Fruit fly (Drosophila melanogaster) whole organism, adult: Measurements from ENCODE around the gene Fdx1.

Experiments
- CG33017 ChIP-seq: fragments of 200-800 bp; sonication (Bioruptor generic); optimal IDR thresholded peaks from 2 replicates; lab custom pipeline; 2018; ENCODE audit warnings: missing biosample characterization, mild to moderate bottlenecking, missing genetic modification characterization, moderate library complexity
- CG5204 ChIP-seq: fragments of 200-800 bp; sonication (Bioruptor generic); optimal IDR thresholded peaks from 2 replicates; lab custom pipeline; 2016; ENCODE audit warnings: missing biosample characterization, missing genetic modification characterization
- CG7045 ChIP-seq: fragments of 200-800 bp; sonication (Bioruptor generic); optimal IDR thresholded peaks from 2 replicates; lab custom pipeline; 2017; ENCODE audit warnings: missing biosample characterization, mild to moderate bottlenecking, missing genetic modification characterization
- CG7101 ChIP-seq: fragments of 200-800 bp; sonication (Bioruptor generic); optimal IDR thresholded peaks from 2 replicates; lab custom pipeline; 2018; ENCODE audit warnings: missing biosample characterization, mild to moderate bottlenecking, missing genetic modification characterization, moderate library complexity
- Clk ChIP-seq: fragments of 200-800 bp; sonication (Bioruptor generic); optimal IDR thresholded peaks from 2 replicates; lab custom pipeline; 2017; ENCODE audit warnings: missing biosample characterization, missing genetic modification characterization
- Crg-1 ChIP-seq: fragments of 200-800 bp; sonication (Bioruptor generic); optimal IDR thresholded peaks from 2 replicates; lab custom pipeline; 2016; ENCODE audit warnings: missing biosample characterization, missing genetic modification characterization
- Hr96 ChIP-seq: fragments of 200-800 bp; sonication (Bioruptor generic); optimal IDR thresholded peaks from 2 replicates; lab custom pipeline; 2016; ENCODE audit warnings: missing biosample characterization, missing genetic modification characterization
- Mnt ChIP-seq: fragments of 200-800 bp; sonication (Bioruptor generic); optimal IDR thresholded peaks from 2 replicates; lab custom pipeline; 2016; ENCODE audit warnings: missing biosample characterization, mild to moderate bottlenecking, missing genetic modification characterization
- cic ChIP-seq: fragments of 200-800 bp; sonication (Bioruptor generic); optimal IDR thresholded peaks from 2 replicates; lab custom pipeline; 2017; ENCODE audit warnings: missing biosample characterization, mild to moderate bottlenecking, missing genetic modification characterization, moderate library complexity
- kay ChIP-seq: fragments of 200-800 bp; sonication (Bioruptor generic); peaks from one replicate; lab custom pipeline; 2016; ENCODE audit warnings: missing biosample characterization, missing genetic modification characterization, borderline replicate concordance
- ovo ChIP-seq: fragments of 200-800 bp; sonication (Bioruptor generic); optimal IDR thresholded peaks from 2 replicates; lab custom pipeline; 2016; ENCODE audit warnings: missing biosample characterization, missing genetic modification characterization
- pad ChIP-seq: fragments of 200-800 bp; sonication (Bioruptor generic); optimal IDR thresholded peaks from 3 replicates; lab custom pipeline; 2017; ENCODE audit warnings: missing biosample characterization, missing genetic modification characterization, mild to moderate bottlenecking, moderate library complexity, missing genetic modification reagents
- toe ChIP-seq: fragments of 200-800 bp; sonication (Bioruptor generic); optimal IDR thresholded peaks from 2 replicates; lab custom pipeline; 2016; ENCODE audit warnings: missing biosample characterization, missing genetic modification characterization

DNA sequence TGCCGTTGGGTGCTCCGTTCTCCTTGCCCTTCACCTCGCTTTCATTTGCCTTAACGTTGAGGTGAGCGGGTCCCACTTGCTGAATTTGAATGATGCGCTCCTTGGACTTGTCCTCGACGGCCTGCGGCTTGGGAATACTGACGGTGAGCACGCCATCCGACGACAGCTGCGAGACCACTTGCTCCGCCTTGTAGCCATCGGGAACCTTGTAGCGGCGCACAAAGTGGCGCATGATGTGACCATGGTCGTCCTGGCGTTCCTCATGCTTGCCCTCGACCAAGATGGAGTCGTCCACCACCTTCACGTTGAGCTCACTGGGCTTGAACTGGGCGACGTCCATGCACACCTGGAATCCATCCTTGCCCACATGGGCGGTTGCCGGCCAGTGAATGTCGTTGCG is 5.5 kb upstream of the Fdx1 start:
- TF ChIP-seq ovo (no peak), toe (no peak), Hr96 (GFP tag; lab: Kevin White, UChicago) (no peak), pad (no peak), CG7101 (tag; lab: Kevin White, UChicago) (no peak), Crg-1 (GFP tag; lab: Kevin White, UChicago) (no peak), Mnt (GFP tag; lab: Kevin White, UChicago) (no peak), cic (GFP tag; lab: Kevin White, UChicago) (no peak), kay (no peak), Clk (GFP tag; lab: Kevin White, UChicago) (peak; percentile 63), CG33017 (tag; lab: Kevin White, UChicago) (no peak), CG5204 (no peak), CG7045 (no peak)
